Fruit fly (Drosophila melanogaster): ENCODE results near the gene kumpel.

The kumpel gene

DNA sequence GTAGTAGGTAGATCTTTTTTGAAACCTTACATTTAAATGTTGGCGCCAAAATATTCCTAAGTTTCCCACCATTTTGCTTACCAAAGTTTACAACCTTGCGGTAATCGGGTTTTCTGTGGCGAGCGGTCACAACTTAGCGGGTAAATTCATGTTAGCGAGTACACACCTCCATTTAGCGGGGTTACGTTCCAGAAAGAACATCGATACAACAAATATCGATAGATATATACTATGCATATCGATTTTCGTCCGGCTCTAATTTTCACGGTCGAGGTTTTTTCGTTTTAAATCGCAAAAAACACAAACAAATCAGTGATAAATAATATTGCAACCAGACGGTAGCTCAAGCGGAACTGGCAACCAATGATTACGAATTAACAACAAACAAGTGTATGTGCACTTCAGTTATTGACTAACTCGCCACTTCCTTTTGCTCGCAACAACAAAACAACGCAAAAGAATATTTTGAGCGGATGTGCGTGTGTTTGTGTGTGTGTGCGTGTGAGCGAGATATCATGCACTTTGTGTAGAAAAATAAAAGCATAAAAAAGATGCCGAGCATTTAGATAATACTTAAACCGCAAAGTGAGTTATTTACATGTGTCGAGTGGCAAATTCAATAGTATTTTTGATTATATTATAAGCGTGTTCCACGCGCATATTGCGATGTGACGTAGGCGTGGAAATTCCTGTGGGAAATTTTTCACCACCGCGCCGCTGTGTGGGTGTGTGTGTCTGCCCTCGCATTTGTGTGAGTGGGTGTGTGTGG, 18.3 kb upstream of the kumpel start, which contains the start of gene Lnk (continued):
- TF ChIP-seq Sry-δ (GFP tag; optimal IDR thresholded peaks at IDR 0.05) (peak; percentile 99), bsh (GFP tag; optimal IDR thresholded peaks at IDR 0.05) (peak in 1 of 2 experiments; percentile 71), H15 (GFP tag; IDR thresholded peaks at IDR 0.05) (no peak), Drgx (GFP tag; IDR thresholded peaks at IDR 0.05) (peak; percentile 31; the same call in 1 of the 2 replicates), CkIIα-i1 (GFP tag; IDR thresholded peaks at IDR 0.05) (no peak), onecut (GFP tag; IDR thresholded peaks at IDR 0.05) (no peak), sqz (GFP tag; optimal IDR thresholded peaks at IDR 0.05) (peak; percentile 14), CG5245 (GFP tag; optimal IDR thresholded peaks at IDR 0.05) (no peak), Dp (GFP tag; optimal IDR thresholded peaks at IDR 0.05) (peak; percentile 96), Vsx1 (GFP tag; optimal IDR thresholded peaks at IDR 0.05) (no peak), trem (tag; optimal IDR thresholded peaks at IDR 0.05) (peak; percentile 75), mam (GFP tag; optimal IDR thresholded peaks at IDR 0.05) (no peak), CG1603 (tag; optimal IDR thresholded peaks at IDR 0.05) (peak; percentile 83), nerfin-2 (GFP tag; IDR thresholded peaks at IDR 0.05; ENCODE audit: partially characterized antibody) (peak; percentile 68), Hr78 (GFP tag; optimal IDR thresholded peaks at IDR 0.05) (no peak), wdn (GFP tag; IDR thresholded peaks at IDR 0.05) (no peak), disco-r (GFP tag; optimal IDR thresholded peaks at IDR 0.05) (no peak), Ravus (GFP tag; IDR thresholded peaks at IDR 0.05) (no peak), zfh1 (GFP tag; IDR thresholded peaks at IDR 0.05) (no peak), gcm (GFP tag; optimal IDR thresholded peaks at IDR 0.05) (no peak), lab (GFP tag; optimal IDR thresholded peaks at IDR 0.05) (no peak), CG17359 (tag; optimal IDR thresholded peaks at IDR 0.05) (peak; percentile 3), CG6813 (GFP tag; optimal IDR thresholded peaks at IDR 0.05) (no peak), jigr1 (GFP tag; IDR thresholded peaks at IDR 0.05) (no peak), CoRest (tag; optimal IDR thresholded peaks at IDR 0.05) (peak; percentile 39), Tbp (GFP tag; optimal IDR thresholded peaks at IDR 0.05) (no peak), br (optimal IDR thresholded peaks at IDR 0.05) (no peak), odd (GFP tag; optimal IDR thresholded peaks at IDR 0.05) (peak; percentile 39), MESR4 (GFP tag; optimal IDR thresholded peaks at IDR 0.05) (peak; percentile 95), Kr (GFP tag; optimal IDR thresholded peaks at IDR 0.05) (no peak), lbe (GFP tag; optimal IDR thresholded peaks at IDR 0.05) (no peak), fu2 (GFP tag; optimal IDR thresholded peaks at IDR 0.05) (peak; percentile 15), CG4328 (GFP tag; optimal IDR thresholded peaks at IDR 0.05) (peak; percentile 14), ac (GFP tag; optimal IDR thresholded peaks at IDR 0.05) (no peak), CG4707 (GFP tag; optimal IDR thresholded peaks at IDR 0.05) (no peak), CG1024 (GFP tag; IDR thresholded peaks at IDR 0.05) (no peak), Mrtf (GFP tag; IDR thresholded peaks at IDR 0.05) (no peak), tio (GFP tag; optimal IDR thresholded peaks at IDR 0.05) (no peak), btn (GFP tag; optimal IDR thresholded peaks at IDR 0.05) (no peak), pho (GFP tag; optimal IDR thresholded peaks at IDR 0.05) (peak; percentile 26), dm (GFP tag; optimal IDR thresholded peaks at IDR 0.05) (no peak), CG4854 (GFP tag; optimal IDR thresholded peaks at IDR 0.05) (no peak), CG30020 (tag; optimal IDR thresholded peaks at IDR 0.05) (peak; percentile 12), tup (GFP tag; optimal IDR thresholded peaks at IDR 0.05) (no peak), crol (GFP tag; IDR thresholded peaks at IDR 0.05) (no peak), ssp (GFP tag; IDR thresholded peaks at IDR 0.05) (no peak), CG17612 (GFP tag; IDR thresholded peaks at IDR 0.05) (no peak), Dip2 (GFP tag; IDR thresholded peaks at IDR 0.05) (no peak), chn (GFP tag; optimal IDR thresholded peaks at IDR 0.05) (peak; percentile 36), CG1792 (GFP tag; optimal IDR thresholded peaks at IDR 0.05) (no peak)

Measured in whole organism, embryonic.